Worm (Caenorhabditis elegans) whole organism, L4 larva: ENCODE data around the gene srh-75.

Experiments
- R02D3.7 ChIP-seq: fragments of 150-350 bp; sonication (generic microtip); optimal IDR thresholded peaks from 3 replicates; lab custom pipeline; 2014; ENCODE audit warnings: missing biosample characterization, missing genetic modification characterization
- ZK546.5 ChIP-seq, 2 experiments: sonication (generic microtip); optimal IDR thresholded peaks; 2 replicates each; lab custom pipeline; 2017; ENCODE audit warnings: missing biosample characterization in 2 of 2, missing genetic modification characterization in 2 of 2
- egl-27 ChIP-seq: sonication (generic microtip); optimal IDR thresholded peaks from 3 replicates; lab custom pipeline; 2017; ENCODE audit warnings: missing biosample characterization, missing genetic modification reagents, missing genetic modification characterization
- hif-1 ChIP-seq, 2 experiments: sonication (generic microtip); optimal IDR thresholded peaks; 2 replicates each; lab custom pipeline; 2016 to 2017; ENCODE audit warnings: missing compliant biosample characterization in 2 of 2, missing genetic modification characterization in 2 of 2, missing genetic modification reagents in 2 of 2, missing genotype in 2 of 2, mild to moderate bottlenecking in 1 of 2
- nhr-111 ChIP-seq: fragments of 200-800 bp; sonication (Bioruptor generic); optimal IDR thresholded peaks from 2 replicates; lab custom pipeline; 2018; ENCODE audit warnings: mild to moderate bottlenecking, missing genetic modification characterization, missing compliant biosample characterization
- nhr-237 ChIP-seq: sonication (generic microtip); optimal IDR thresholded peaks from 2 replicates; lab custom pipeline; 2017; ENCODE audit warnings: missing biosample characterization, missing genetic modification characterization
- nhr-28 ChIP-seq: fragments of 150-350 bp; optimal IDR thresholded peaks from 2 replicates; lab custom pipeline; 2014; ENCODE audit warnings: missing biosample characterization, missing genetic modification characterization
- saeg-2 ChIP-seq: fragments of 200-800 bp; sonication (Bioruptor generic); IDR thresholded peaks from 2 replicates; pipeline ENCODE4 v1.3.6; 2022; ENCODE audit warnings: missing genetic modification reagents, missing genetic modification characterization, missing compliant biosample characterization
- skn-1 ChIP-seq: fragments of 150-350 bp; optimal IDR thresholded peaks from 2 replicates; lab custom pipeline; 2014; ENCODE audit warnings: missing biosample characterization, missing genetic modification characterization
- vab-7 ChIP-seq: fragments of 200-800 bp; sonication (Bioruptor generic); IDR thresholded peaks from 2 replicates; pipeline ENCODE4 v1.3.6; 2022; ENCODE audit warnings: missing genetic modification reagents, missing genetic modification characterization, missing compliant biosample characterization

DNA sequence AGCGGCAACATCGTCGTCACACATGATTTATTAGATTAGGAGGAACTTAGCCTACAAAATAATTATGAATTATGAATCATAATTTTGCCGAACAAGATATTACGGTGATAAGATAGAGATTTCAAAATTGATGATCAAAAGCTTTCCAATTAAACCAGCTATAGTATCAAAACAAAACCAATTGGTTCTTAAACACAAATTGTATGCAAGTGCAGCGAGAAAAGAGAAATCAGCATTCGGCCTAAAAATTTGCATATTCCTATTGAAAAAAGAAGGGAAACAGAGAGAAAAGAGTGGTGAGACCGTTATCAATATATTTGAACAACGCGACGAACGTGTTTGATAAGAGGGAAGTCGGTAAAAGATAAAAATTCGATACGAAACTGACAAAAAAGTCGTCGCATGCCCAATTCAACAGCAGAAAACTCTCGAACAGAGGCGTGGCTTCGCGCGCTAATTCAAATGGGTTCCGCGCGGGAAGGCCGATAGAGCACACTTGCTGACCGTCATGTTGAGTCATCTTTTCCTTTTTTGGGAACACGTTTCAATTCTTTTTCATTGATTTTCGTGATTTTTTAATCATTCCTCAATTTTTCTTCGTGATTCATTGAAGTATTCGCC lies 21.3 kb upstream of the srh-75 start, which contains the start of gene act-2:
- TF ChIP-seq nhr-237 (tag; lab: Kevin White, UChicago) (no peak), egl-27 (tag; lab: Kevin White, UChicago) (no peak), nhr-28 (tag; lab: Kevin White, UChicago) (peak; percentile 55), hif-1 (tag; optimal IDR thresholded peaks at IDR 0.05; lab: Kevin White, UChicago) (peak in 1 of 2 experiments; percentile 44), saeg-2 (GFP tag; lab: Robert Waterston, UW) (no peak), skn-1 (tag; lab: Kevin White, UChicago) (no peak), vab-7 (GFP tag; lab: Robert Waterston, UW) (peak; percentile 42; the same call in 1 of the 2 replicates), nhr-111 (GFP tag; lab: Kevin White, UChicago) (no peak), R02D3.7 (no peak), ZK546.5 (tag; optimal IDR thresholded peaks at IDR 0.05; lab: Kevin White, UChicago) (no peak)
